Worm (Caenorhabditis elegans): ENCODE measurements around the gene haf-3.
"Not testable (repeated sequence)": the region's sequence is repeated elsewhere in the genome, so short reads cannot be mapped to it uniquely, and the experiment has no call there.

ce11 chrV:15767385-15767784 lies 1.4 kb upstream of the haf-3 start:
- not testable (repeated sequence) for TF ChIP-seq K09A11.1 (tag; optimal IDR thresholded peaks at IDR 0.05; ENCODE audit: insufficient read depth); tbx-2 (tag; optimal IDR thresholded peaks at IDR 0.05); ceh-14 (tag; optimal IDR thresholded peaks at IDR 0.05); pha-4 (tag; optimal IDR thresholded peaks at IDR 0.05); mec-3 (tag; optimal IDR thresholded peaks at IDR 0.05; ENCODE audit: borderline replicate concordance); ama-1 (optimal IDR thresholded peaks at IDR 0.05); pag-3 (tag; optimal IDR thresholded peaks at IDR 0.05; ENCODE audit: borderline replicate concordance)

Data from whole organism, late embryonic.